Fruit fly (Drosophila melanogaster): ENCODE data around the gene Tep4.
A peak's percentile ranks its signal among the peaks of the same experiment; 100 is the strongest.

Tep4 gene

dm6 chr2L:19548158-19548557, at the start of gene Tep4:
Tep4 (plus strand) TSS chr2L:19548507.
- no peak for TF ChIP-seq CG17801 (GFP tag; optimal IDR thresholded peaks at IDR 0.05; ENCODE audit: partially characterized antibody)

DNA sequence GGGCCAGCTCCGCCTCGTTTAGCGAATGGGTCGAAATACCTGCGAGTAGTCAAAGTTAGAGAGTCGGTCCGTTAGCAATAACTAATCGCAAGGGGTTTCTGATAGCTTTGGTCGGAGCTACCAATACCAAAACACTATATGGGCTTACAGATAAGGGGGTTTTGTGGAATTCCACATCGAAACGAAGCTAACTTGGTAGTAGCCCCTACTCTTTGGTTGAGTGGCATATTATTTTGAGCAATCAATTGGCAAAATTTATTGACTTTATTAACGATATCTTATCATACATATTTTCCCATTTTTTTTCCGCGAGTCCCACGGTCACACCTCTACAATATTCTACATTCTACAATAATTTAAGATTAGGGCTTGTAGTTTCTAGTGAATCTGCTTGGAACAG, 42.0 kb upstream of the Tep4 start:
- no peak for TF ChIP-seq CG17801 (GFP tag; optimal IDR thresholded peaks at IDR 0.05; ENCODE audit: partially characterized antibody)

- TF ChIP-seq CG17801 (GFP tag; optimal IDR thresholded peaks at IDR 0.05; ENCODE audit: partially characterized antibody): no peak
Measured at dm6 chr2L:19508361-19508918, 39.9 kb upstream of the Tep4 start, which contains the start of gene cyst. cyst (minus strand) TSS chr2L:19508764.

dm6 chr2L:19512184-19512583, 36.1 kb upstream of the Tep4 start:
- TF ChIP-seq CG17801 (GFP tag; optimal IDR thresholded peaks at IDR 0.05; ENCODE audit: partially characterized antibody): no peak

- TF ChIP-seq CG17801 (GFP tag; optimal IDR thresholded peaks at IDR 0.05; ENCODE audit: partially characterized antibody): no peak
Measured at dm6 chr2L:19516062-19516461, 32.2 kb upstream of the Tep4 start.

- TF ChIP-seq CG17801 (GFP tag; optimal IDR thresholded peaks at IDR 0.05; ENCODE audit: partially characterized antibody): no peak
Measured at dm6 chr2L:19517154-19517814, 31.0 kb upstream of the Tep4 start, which contains the start of gene Hasp. Hasp (minus strand) TSS chr2L:19517204.

- TF ChIP-seq CG17801 (GFP tag; optimal IDR thresholded peaks at IDR 0.05; ENCODE audit: partially characterized antibody): no peak
Measured at dm6 chr2L:19518636-19519086, 29.6 kb upstream of the Tep4 start, which contains the start of gene CG10132. CG10132 (plus strand) TSS chr2L:19518824.

DNA sequence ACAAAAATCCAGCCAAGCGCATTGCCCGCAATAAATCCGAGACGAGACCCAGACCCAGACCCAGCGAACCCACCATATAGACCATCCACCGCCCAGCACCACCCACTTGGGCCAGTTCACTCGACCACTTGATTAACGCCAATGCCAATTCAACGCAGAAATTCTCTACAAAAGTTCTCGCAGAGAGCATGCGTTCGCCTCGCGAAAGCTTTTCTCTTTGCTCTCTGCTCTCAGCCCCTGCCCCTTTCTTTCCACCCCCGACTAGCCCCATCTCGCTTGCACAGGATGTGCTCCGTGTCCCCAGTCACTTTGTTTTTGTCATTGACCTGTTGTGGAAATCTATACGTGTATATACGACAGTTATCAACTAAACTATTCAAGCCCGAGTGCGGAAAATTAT, 28.7 kb upstream of the Tep4 start:
- TF ChIP-seq CG17801 (GFP tag; optimal IDR thresholded peaks at IDR 0.05; ENCODE audit: partially characterized antibody): no peak

DNA sequence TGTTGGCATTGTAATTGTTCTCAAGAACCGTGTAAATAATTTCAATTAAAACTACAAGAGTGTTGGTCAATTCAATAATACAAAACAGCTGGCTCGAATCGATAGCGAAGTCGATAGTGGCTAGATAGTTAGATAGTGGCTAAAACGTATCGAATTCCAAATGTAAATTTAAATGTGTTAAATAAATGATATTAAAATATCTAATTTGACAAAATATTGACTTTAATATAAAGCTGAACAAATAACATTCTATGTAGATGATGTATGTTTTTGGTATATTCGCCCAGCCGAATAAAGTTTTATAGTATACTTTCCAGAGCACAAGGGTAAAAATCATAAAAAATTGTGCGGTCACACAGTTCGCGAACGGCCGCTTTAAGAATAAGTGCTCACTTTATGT, 22.0 kb upstream of the Tep4 start, which contains the start of the genes Dpm1 and CG10137:
Dpm1 (minus strand) TSS at position 53 of the 400 bp plus-strand sequence.
CG10137 (plus strand) TSS at position 371 of the 400 bp plus-strand sequence.
- peak; percentile 57 for TF ChIP-seq CG17801 (GFP tag; optimal IDR thresholded peaks at IDR 0.05; ENCODE audit: partially characterized antibody)

- no peak for TF ChIP-seq CG17801 (GFP tag; optimal IDR thresholded peaks at IDR 0.05; ENCODE audit: partially characterized antibody)
Measured at dm6 chr2L:19526844-19527243, 21.5 kb upstream of the Tep4 start.

DNA sequence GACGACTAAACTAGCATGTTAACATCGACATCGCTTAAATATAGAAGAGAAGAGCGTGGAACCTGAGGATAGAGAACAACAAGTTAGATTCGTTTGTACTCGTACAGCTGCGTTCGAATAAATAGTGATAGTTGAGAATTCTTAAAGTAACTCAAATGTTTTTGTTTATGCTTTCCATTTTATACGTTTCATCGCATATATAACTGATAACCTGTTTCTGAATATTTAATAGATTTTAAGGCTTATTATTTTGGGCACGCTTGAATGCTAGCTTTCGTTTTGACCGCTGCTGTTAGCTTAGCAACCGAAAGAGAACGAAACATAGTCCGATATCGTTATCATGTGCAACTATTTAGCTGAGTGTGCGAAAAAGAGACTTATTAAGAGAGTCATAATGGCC, 20.0 kb upstream of the Tep4 start:
- peak; percentile 99 for TF ChIP-seq CG17801 (GFP tag; optimal IDR thresholded peaks at IDR 0.05; ENCODE audit: partially characterized antibody)

- peak; percentile 20 for TF ChIP-seq CG17801 (GFP tag; optimal IDR thresholded peaks at IDR 0.05; ENCODE audit: partially characterized antibody)
Measured at dm6 chr2L:19530092-19530491, 18.2 kb upstream of the Tep4 start, which contains the start of gene CG10165. CG10165 (minus strand) TSS chr2L:19530305.

DNA sequence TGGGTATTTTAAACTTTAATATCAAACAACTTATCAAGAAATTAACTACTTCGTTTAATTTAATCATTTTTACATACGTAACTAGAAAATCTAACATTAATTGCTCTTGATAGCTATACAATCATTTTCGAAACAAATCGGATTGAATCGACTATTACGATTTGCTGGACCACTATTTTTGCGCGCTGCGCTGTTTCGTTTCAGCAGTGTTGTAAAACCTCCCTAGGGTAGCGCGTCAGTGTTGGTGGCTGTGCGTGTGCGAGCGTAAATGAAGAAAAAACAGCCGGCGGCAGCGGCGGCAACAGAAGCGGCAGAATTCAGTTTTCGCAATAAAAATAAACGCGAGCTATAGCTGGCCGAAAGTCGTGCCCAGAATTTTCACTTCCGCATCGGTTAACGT, 15.1 kb upstream of the Tep4 start, which contains the start of gene CG33116:
CG33116 (plus strand) TSS at position 233 of the 400 bp plus-strand sequence.
- TF ChIP-seq CG17801 (GFP tag; optimal IDR thresholded peaks at IDR 0.05; ENCODE audit: partially characterized antibody): peak; percentile 80

dm6 chr2L:19535234-19535633, 13.1 kb upstream of the Tep4 start, which contains the start of gene CG31697:
CG31697 (plus strand) TSS chr2L:19535448.
- no peak for TF ChIP-seq CG17801 (GFP tag; optimal IDR thresholded peaks at IDR 0.05; ENCODE audit: partially characterized antibody)

dm6 chr2L:19537779-19538456, 10.4 kb upstream of the Tep4 start, which contains the start of gene CG13082:
CG13082 (plus strand) TSS chr2L:19538425.
- TF ChIP-seq CG17801 (GFP tag; optimal IDR thresholded peaks at IDR 0.05; ENCODE audit: partially characterized antibody): no peak
